Worm (Caenorhabditis elegans): ENCODE results near the gene C34H4.1.
"Not testable (repeated sequence)": the region's sequence is repeated elsewhere in the genome, so short reads cannot be mapped to it uniquely, and the experiment has no call there.

The C34H4.1 gene

DNA sequence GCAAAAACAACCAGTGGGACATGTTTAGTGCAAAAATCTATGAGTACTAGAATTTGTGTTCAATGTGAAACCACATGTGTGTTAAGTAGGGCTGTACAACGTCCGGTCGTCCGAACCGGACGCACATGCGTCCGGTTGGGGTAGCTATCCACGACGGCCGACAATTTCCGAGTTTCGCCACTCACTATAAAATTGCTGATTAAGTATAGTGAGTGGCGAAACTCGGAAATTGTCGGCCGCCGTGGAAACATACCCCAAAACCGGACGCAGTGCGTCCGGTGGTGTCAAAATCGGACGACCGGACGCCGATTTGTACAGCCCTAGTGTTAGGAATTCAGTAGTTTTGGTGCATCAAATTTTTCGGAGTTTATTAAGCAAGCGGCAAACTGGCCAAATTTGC lies 26.7 kb upstream of the C34H4.1 start:
- TF ChIP-seq snpc-4 (GFP tag; optimal IDR thresholded peaks at IDR 0.05), result not testable (repeated sequence)
- TF ChIP-seq snpc-4 (tag; optimal IDR thresholded peaks at IDR 0.05), result peak in 2 of 4 experiments; percentile 64 to 84

DNA sequence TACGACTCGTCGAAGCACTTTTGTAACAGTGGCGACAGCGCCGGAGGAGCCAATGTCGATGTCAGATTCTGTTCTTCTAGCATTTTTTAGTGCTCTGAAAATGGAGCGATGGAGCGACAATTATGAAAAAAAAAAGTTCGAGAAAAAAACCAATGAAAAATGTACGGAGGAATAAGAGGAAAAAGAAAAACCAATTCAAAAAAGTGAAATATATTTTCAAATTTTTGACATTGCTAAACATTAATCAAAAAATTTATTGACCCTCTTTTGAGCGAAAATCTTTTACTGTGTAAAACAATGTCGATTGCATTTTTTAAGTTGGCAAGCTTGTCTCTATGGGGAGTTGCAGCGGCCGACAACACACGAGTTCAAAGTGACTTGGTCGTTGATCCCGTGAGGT lies 19.1 kb upstream of the C34H4.1 start, which contains the start of gene K03H6.5:
TSS of gene K03H6.5 (minus strand) at position 101 of the 400 bp plus-strand sequence.
- TF ChIP-seq nfya-1 (tag; optimal IDR thresholded peaks at IDR 0.05; ENCODE audit: borderline replicate concordance, insufficient read depth), result no peak
- TF ChIP-seq Y53F4B.3 (GFP tag; IDR thresholded peaks at IDR 0.05), result no peak
- no peak for TF ChIP-seq D2030.7 (GFP tag; IDR thresholded peaks at IDR 0.05)
- no peak for TF ChIP-seq ztf-6 (GFP tag; IDR thresholded peaks at IDR 0.05)
- no peak for TF ChIP-seq sea-2 (GFP tag; IDR thresholded peaks at IDR 0.05)
- no peak for TF ChIP-seq lin-35 (GFP tag; optimal IDR thresholded peaks at IDR 0.05)
- no peak for TF ChIP-seq madf-3 (GFP tag; IDR thresholded peaks at IDR 0.05)
- no peak for TF ChIP-seq unc-130 (GFP tag; optimal IDR thresholded peaks at IDR 0.05)
- no peak for TF ChIP-seq T26A5.8 (tag; optimal IDR thresholded peaks at IDR 0.05)
- no peak for TF ChIP-seq efl-1 (GFP tag; optimal IDR thresholded peaks at IDR 0.05)

DNA sequence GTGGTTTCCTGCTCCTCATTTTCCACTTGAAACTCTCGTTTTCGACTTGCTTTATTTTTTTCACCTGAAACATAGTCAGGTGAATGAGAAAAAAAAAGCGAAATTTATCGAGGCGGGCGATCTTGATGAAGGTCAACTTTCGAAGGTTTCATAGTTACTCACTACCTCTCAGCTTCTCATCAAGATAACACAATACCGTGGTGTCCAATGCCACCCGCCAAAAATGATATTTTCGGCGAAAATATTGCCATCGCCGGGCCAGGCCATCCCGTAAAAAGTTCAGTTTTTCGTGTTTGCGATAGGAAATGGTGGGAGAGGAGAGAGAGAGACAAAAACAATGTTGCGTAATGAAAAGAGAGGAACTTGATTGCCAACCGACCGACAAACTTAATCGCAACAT lies 8.2 kb upstream of the C34H4.1 start:
- no peak for TF ChIP-seq sdz-38 (tag; optimal IDR thresholded peaks at IDR 0.05)
- no peak for TF ChIP-seq xnd-1 (tag; optimal IDR thresholded peaks at IDR 0.05)
- TF ChIP-seq let-526 (GFP tag; IDR thresholded peaks at IDR 0.05), result no peak
- no peak for TF ChIP-seq die-1 (tag; optimal IDR thresholded peaks at IDR 0.05)
- no peak for TF ChIP-seq nhr-80 (tag; optimal IDR thresholded peaks at IDR 0.05)
- no peak for TF ChIP-seq F55B11.4 (tag; optimal IDR thresholded peaks at IDR 0.05; ENCODE audit: borderline replicate concordance, insufficient read depth)
- TF ChIP-seq lin-54 (GFP tag; optimal IDR thresholded peaks at IDR 0.05), result no peak
- no peak for TF ChIP-seq tbp1 (GFP tag; optimal IDR thresholded peaks at IDR 0.05)
- no peak for TF ChIP-seq Y53F4B.3 (GFP tag; IDR thresholded peaks at IDR 0.05)

DNA sequence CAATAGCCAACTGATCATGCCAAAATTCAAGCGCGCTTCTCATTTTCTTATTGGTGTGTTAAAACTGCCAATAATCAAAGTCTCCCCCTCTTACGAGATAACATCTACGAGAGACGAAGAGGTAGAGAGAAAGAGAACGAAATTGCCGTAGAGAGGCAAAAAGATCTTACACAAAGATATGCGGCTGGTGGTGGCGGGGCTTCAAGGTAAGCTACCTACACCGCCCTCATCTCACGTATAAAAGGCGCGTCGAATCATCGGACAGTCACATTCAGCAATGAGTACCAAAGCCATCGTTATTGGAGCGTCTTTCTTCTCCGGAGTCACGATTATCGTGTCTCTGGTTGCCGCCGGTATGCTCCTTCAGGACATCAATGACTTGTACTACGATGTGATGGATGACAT lies 6.9 kb upstream of the C34H4.1 start, which contains the start of gene col-107:
TSS of gene col-107 (plus strand) at position 265 of the 405 bp plus-strand sequence.
- TF ChIP-seq lin-35 (GFP tag; optimal IDR thresholded peaks at IDR 0.05), result no peak
- TF ChIP-seq Y53F4B.3 (GFP tag; IDR thresholded peaks at IDR 0.05), result no peak
- TF ChIP-seq attf-5 (GFP tag; optimal IDR thresholded peaks at IDR 0.05), result no peak
- no peak for TF ChIP-seq D2030.7 (GFP tag; IDR thresholded peaks at IDR 0.05)
- no peak for TF ChIP-seq nhr-90 (tag; optimal IDR thresholded peaks at IDR 0.05)
- TF ChIP-seq madf-6 (GFP tag; IDR thresholded peaks at IDR 0.05), result no peak
- no peak for TF ChIP-seq ztf-26 (tag; optimal IDR thresholded peaks at IDR 0.05)
- TF ChIP-seq unc-62 (GFP tag; optimal IDR thresholded peaks at IDR 0.05), result no peak
- TF ChIP-seq rec-8 (tag; optimal IDR thresholded peaks at IDR 0.05), result no peak
- no peak for TF ChIP-seq aptf-3 (GFP tag; IDR thresholded peaks at IDR 0.05)
- TF ChIP-seq snpc-1.3 (tag; optimal IDR thresholded peaks at IDR 0.05; ENCODE audit: insufficient read depth), result no peak
- TF ChIP-seq T07F8.4 (tag; optimal IDR thresholded peaks at IDR 0.05), result no peak
- no peak for TF ChIP-seq let-607 (tag; optimal IDR thresholded peaks at IDR 0.05)
- no peak for TF ChIP-seq hlh-12 (tag; optimal IDR thresholded peaks at IDR 0.05)
- TF ChIP-seq hmg-1.2 (GFP tag; IDR thresholded peaks at IDR 0.05), result no peak
- no peak for TF ChIP-seq ekl-4 (GFP tag; IDR thresholded peaks at IDR 0.05)

Measured in whole organism, young adult.